Fruit fly (Drosophila melanogaster) Kc167 (cell line): ENCODE data around the gene CG17472.

Experiments used
- Myc ChIP-seq: fragments of >200 bp; optimal IDR thresholded peaks from 2 replicates; lab custom pipeline; 2017; ENCODE audit warnings: missing external identifiers
- Sin3A ChIP-seq: fragments of >200 bp; optimal IDR thresholded peaks from 2 replicates; lab custom pipeline; 2018; ENCODE audit warnings: missing external identifiers
- h ChIP-seq: fragments of >200 bp; optimal IDR thresholded peaks from 3 replicates; lab custom pipeline; 2018; ENCODE audit warnings: missing external identifiers
- psq ChIP-seq: fragments of >200 bp; optimal IDR thresholded peaks from 2 replicates; lab custom pipeline; 2017; ENCODE audit warnings: missing external identifiers
- ttk ChIP-seq: sonication (Bioruptor generic); optimal IDR thresholded peaks from 2 replicates; lab custom pipeline; 2017; ENCODE audit warnings: missing external identifiers

DNA sequence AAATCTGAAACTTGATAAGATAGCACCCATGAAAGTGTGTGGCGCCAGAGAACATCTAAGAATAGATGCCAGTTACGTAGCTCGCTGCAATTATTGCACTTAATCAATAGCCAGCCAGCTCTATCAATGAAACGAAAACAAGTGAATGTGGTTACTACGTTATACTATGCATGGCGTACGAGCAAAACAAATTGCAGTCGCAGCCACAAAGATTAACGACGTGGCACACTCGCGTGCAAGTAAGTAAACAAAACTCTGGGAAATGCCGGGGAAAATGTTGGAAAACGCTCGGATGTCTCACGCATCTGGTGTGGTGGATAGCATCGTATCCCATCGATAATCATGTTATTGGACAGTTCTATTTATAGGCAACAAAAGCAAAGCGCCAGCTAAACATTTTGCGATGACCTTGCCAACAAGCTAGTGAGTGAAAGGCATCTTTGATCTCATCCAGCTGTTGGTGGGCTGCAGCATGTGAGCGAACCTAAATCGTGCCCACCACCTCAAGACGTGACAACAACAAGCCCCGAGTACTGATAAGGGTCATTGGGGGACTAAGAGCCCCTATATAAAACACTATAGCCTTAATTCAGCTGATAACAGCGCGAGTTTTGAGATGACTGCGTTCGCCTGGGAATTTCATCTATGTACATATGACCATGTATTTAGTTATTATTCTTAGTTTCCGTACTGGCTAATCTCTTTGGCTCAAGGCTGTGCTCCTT lies 39.6 kb downstream of the CG17472 start:
- no peak for TF ChIP-seq psq
- no peak for TF ChIP-seq ttk
- TF ChIP-seq Sin3A (lab: Kevin White, UChicago) = no peak
- TF ChIP-seq Myc (lab: Kevin White, UChicago) = no peak
- TF ChIP-seq h (lab: Kevin White, UChicago) = no peak
